Worm (Caenorhabditis elegans) whole organism, L2 larva: ENCODE data around the gene lite-1.

Experiments used
- C34F6.9 ChIP-seq: fragments of 150-350 bp; optimal IDR thresholded peaks from 2 replicates; lab custom pipeline; 2014; ENCODE audit warnings: missing biosample characterization, missing genetic modification characterization
- F13H6.1 ChIP-seq: sonication (generic microtip); optimal IDR thresholded peaks from 2 replicates; lab custom pipeline; 2016; ENCODE audit warnings: missing genetic modification characterization, missing compliant biosample characterization
- R02D3.7 ChIP-seq: fragments of 150-350 bp; optimal IDR thresholded peaks from 2 replicates; lab custom pipeline; 2014; ENCODE audit warnings: missing biosample characterization, missing genetic modification characterization
- Y55F3AM.14 ChIP-seq: fragments of 200-800 bp; sonication (Bioruptor generic); optimal IDR thresholded peaks from 2 replicates; lab custom pipeline; 2018; ENCODE audit warnings: mild to moderate bottlenecking, missing genetic modification characterization, missing compliant biosample characterization
- ZK546.5 ChIP-seq: sonication (generic microtip); optimal IDR thresholded peaks from 2 replicates; lab custom pipeline; 2017; ENCODE audit warnings: missing biosample characterization, missing genetic modification characterization
- aly-2 ChIP-seq: fragments of 150-350 bp; optimal IDR thresholded peaks from 2 replicates; lab custom pipeline; 2014; ENCODE audit warnings: missing biosample characterization, missing genetic modification characterization
- blmp-1 ChIP-seq: sonication (generic microtip); optimal IDR thresholded peaks from 2 replicates; lab custom pipeline; 2017; ENCODE audit warnings: missing genetic modification characterization, mild to moderate bottlenecking, missing compliant biosample characterization, antibody characterized with exemption, moderate library complexity; ENCODE audit not compliant: insufficient read depth
- ceh-16 ChIP-seq: fragments of 150-350 bp; optimal IDR thresholded peaks from 2 replicates; lab custom pipeline; 2014; ENCODE audit warnings: missing biosample characterization, missing genetic modification characterization
- ceh-82 ChIP-seq: fragments of 150-350 bp; optimal IDR thresholded peaks from 2 replicates; lab custom pipeline; 2014; ENCODE audit warnings: missing biosample characterization, missing genetic modification characterization
- crh-2 ChIP-seq: sonication (generic microtip); optimal IDR thresholded peaks from 2 replicates; lab custom pipeline; 2017; ENCODE audit warnings: missing biosample characterization, missing genetic modification characterization
- egl-27 ChIP-seq: sonication (generic microtip); optimal IDR thresholded peaks from 3 replicates; lab custom pipeline; 2017; ENCODE audit warnings: missing biosample characterization, missing genetic modification reagents, missing genetic modification characterization
- elt-1 ChIP-seq: fragments of 150-350 bp; optimal IDR thresholded peaks from 2 replicates; lab custom pipeline; 2014; ENCODE audit warnings: missing biosample characterization, missing genetic modification characterization
- fos-1 ChIP-seq: fragments of 150-350 bp; optimal IDR thresholded peaks from 2 replicates; lab custom pipeline; 2014; ENCODE audit warnings: missing biosample characterization, missing genetic modification characterization
- lin-11 ChIP-seq: fragments of 150-350 bp; sonication (generic microtip); optimal IDR thresholded peaks from 2 replicates; lab custom pipeline; 2014; ENCODE audit warnings: missing biosample characterization, missing genetic modification characterization, inconsistent platforms, mixed read lengths
- lin-13 ChIP-seq: fragments of 150-350 bp; optimal IDR thresholded peaks from 2 replicates; lab custom pipeline; 2014; ENCODE audit warnings: missing biosample characterization, missing genetic modification reagents, missing genetic modification characterization
- lin-39 ChIP-seq: fragments of 150-350 bp; optimal IDR thresholded peaks from 2 replicates; lab custom pipeline; 2014; ENCODE audit warnings: missing biosample characterization, missing genetic modification reagents, missing genetic modification characterization
- lsy-2 ChIP-seq, 2 experiments: fragments of 150-350 bp in 1 of 2; sonication (generic microtip) in 1 of 2; optimal IDR thresholded peaks; 2 replicates each; lab custom pipeline; 2014 to 2017; ENCODE audit warnings: missing biosample characterization in 2 of 2, missing genetic modification characterization in 2 of 2
- mdl-1 ChIP-seq, 2 experiments: fragments of 150-350 bp in 1 of 2; sonication (generic microtip) in 1 of 2; optimal IDR thresholded peaks; 2 replicates each; lab custom pipeline; 2017; ENCODE audit warnings: missing biosample characterization in 2 of 2, missing genetic modification characterization in 2 of 2
- nhr-10 ChIP-seq: sonication (generic microtip); optimal IDR thresholded peaks from 2 replicates; lab custom pipeline; 2017; ENCODE audit warnings: missing biosample characterization, missing genetic modification characterization
- nhr-12 ChIP-seq: fragments of 150-350 bp; optimal IDR thresholded peaks from 2 replicates; lab custom pipeline; 2014; ENCODE audit warnings: missing biosample characterization, missing genetic modification characterization
- nhr-129 ChIP-seq: fragments of 150-350 bp; optimal IDR thresholded peaks from 2 replicates; lab custom pipeline; 2014; ENCODE audit warnings: missing biosample characterization, missing genetic modification characterization
- nhr-21 ChIP-seq: fragments of 150-350 bp; optimal IDR thresholded peaks from 2 replicates; lab custom pipeline; 2014; ENCODE audit warnings: missing biosample characterization, missing genetic modification characterization
- nhr-23 ChIP-seq: fragments of 150-350 bp; optimal IDR thresholded peaks from 2 replicates; lab custom pipeline; 2014; ENCODE audit warnings: missing biosample characterization, missing genetic modification reagents, missing genetic modification characterization
- nhr-25 ChIP-seq: fragments of 150-350 bp; sonication (generic microtip); optimal IDR thresholded peaks from 3 replicates; lab custom pipeline; 2014; ENCODE audit warnings: missing biosample characterization, missing genetic modification characterization
- nhr-6 ChIP-seq: fragments of 150-350 bp; optimal IDR thresholded peaks from 2 replicates; lab custom pipeline; 2014; ENCODE audit warnings: missing biosample characterization, missing genetic modification characterization
- sem-4 ChIP-seq: fragments of 150-350 bp; optimal IDR thresholded peaks from 2 replicates; lab custom pipeline; 2014; ENCODE audit warnings: missing biosample characterization, missing genetic modification reagents, missing genetic modification characterization
- sma-3 ChIP-seq: sonication (generic microtip); optimal IDR thresholded peaks from 2 replicates; lab custom pipeline; 2016; ENCODE audit warnings: missing genetic modification reagents, missing genetic modification characterization, missing compliant biosample characterization
- sma-9 ChIP-seq, 2 experiments: fragments of 150-350 bp in 1 of 2; sonication (generic microtip) in 1 of 2; optimal IDR thresholded peaks; 2 replicates each; lab custom pipeline; 2014 to 2016; ENCODE audit warnings: missing genetic modification characterization in 2 of 2, mild to moderate bottlenecking in 1 of 2, missing biosample characterization in 1 of 2, missing compliant biosample characterization in 1 of 2, missing genetic modification reagents in 1 of 2, moderate library complexity in 1 of 2
- snpc-4 ChIP-seq: fragments of 150-350 bp; optimal IDR thresholded peaks from 2 replicates; lab custom pipeline; 2014; ENCODE audit warnings: missing biosample characterization, missing genetic modification characterization
- unc-39 ChIP-seq: fragments of 150-350 bp; optimal IDR thresholded peaks from 2 replicates; lab custom pipeline; 2014; ENCODE audit warnings: missing biosample characterization, missing genetic modification characterization
- unc-62 ChIP-seq: fragments of 150-350 bp; optimal IDR thresholded peaks from 2 replicates; lab custom pipeline; 2014; ENCODE audit warnings: missing biosample characterization, missing genetic modification reagents, missing genetic modification characterization
- zag-1 ChIP-seq: fragments of 150-350 bp; optimal IDR thresholded peaks from 2 replicates; lab custom pipeline; 2014; ENCODE audit warnings: missing biosample characterization, missing genetic modification characterization

The lite-1 gene

DNA sequence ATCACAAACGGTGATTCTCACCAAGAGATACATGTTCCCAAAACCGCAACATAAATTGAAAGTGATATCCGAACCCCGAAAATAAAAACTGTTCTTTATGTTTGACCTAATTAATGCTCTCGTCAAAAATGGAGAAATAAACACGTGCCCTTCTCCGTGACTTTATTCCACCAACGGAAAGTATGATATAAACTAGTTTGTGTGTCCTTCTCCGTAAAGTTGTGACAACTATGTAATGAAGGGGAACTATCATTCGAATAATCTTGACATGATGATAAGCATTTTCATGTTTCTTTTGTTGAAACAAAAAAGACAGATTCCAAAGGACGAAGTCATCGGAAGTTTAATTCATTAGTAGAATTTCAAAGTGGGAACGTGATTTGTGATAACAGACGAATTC, 29.0 kb downstream of the lite-1 start:
- TF ChIP-seq blmp-1: peak; percentile 57
- peak; percentile 1 for TF ChIP-seq crh-2 (tag; lab: Kevin White, UChicago)
- peak; percentile 32 for TF ChIP-seq fos-1 (tag; lab: Kevin White, UChicago)
- TF ChIP-seq lsy-2 (tag; optimal IDR thresholded peaks at IDR 0.05; lab: Kevin White, UChicago): peak in 1 of 2 experiments; percentile 57
- peak; percentile 80 for TF ChIP-seq nhr-21 (tag; lab: Kevin White, UChicago)
- TF ChIP-seq nhr-129: peak; percentile 56
- TF ChIP-seq nhr-6 (tag; lab: Kevin White, UChicago): peak; percentile 0
- TF ChIP-seq aly-2 (tag; lab: Kevin White, UChicago): no peak
- no peak for TF ChIP-seq unc-62 (GFP tag; lab: Kevin White, UChicago)
- TF ChIP-seq sma-9 (GFP tag; optimal IDR thresholded peaks at IDR 0.05; lab: Kevin White, UChicago): peak; percentile 66
- TF ChIP-seq sma-9 (tag; optimal IDR thresholded peaks at IDR 0.05; lab: Kevin White, UChicago): no peak
- TF ChIP-seq sma-3 (GFP tag; lab: Kevin White, UChicago): peak; percentile 79
- no peak for TF ChIP-seq lin-11 (tag; lab: Kevin White, UChicago)
- TF ChIP-seq lin-39 (tag; lab: Kevin White, UChicago): no peak
- peak; percentile 56 for TF ChIP-seq nhr-25 (tag; lab: Kevin White, UChicago)
- TF ChIP-seq egl-27 (tag; lab: Kevin White, UChicago): peak; percentile 18
- peak in 1 of 2 experiments; percentile 30 for TF ChIP-seq mdl-1 (tag; optimal IDR thresholded peaks at IDR 0.05; lab: Kevin White, UChicago)

ce11 chrX:6196627-6197026, 33.9 kb downstream of the lite-1 start, which contains the start of gene daf-9:
Gene daf-9, plus strand, starts transcription at chrX:6196927.
- TF ChIP-seq sma-9 (GFP tag; optimal IDR thresholded peaks at IDR 0.05; lab: Kevin White, UChicago) (no peak), sma-9 (tag; optimal IDR thresholded peaks at IDR 0.05; lab: Kevin White, UChicago) (no peak), sem-4 (tag; lab: Kevin White, UChicago) (no peak), lin-13 (GFP tag; lab: Kevin White, UChicago) (no peak), zag-1 (no peak), unc-62 (GFP tag; lab: Kevin White, UChicago) (no peak)
- TF ChIP-seq, all 48 proteins: peak for 0

ce11 chrX:6194191-6194724, 36.3 kb downstream of the lite-1 start, which contains the start of gene ceh-54:
Gene ceh-54, minus strand, starts transcription at chrX:6194241.
- TF ChIP-seq sma-9 (GFP tag; optimal IDR thresholded peaks at IDR 0.05; lab: Kevin White, UChicago): peak; percentile 3
- TF ChIP-seq sma-9 (tag; optimal IDR thresholded peaks at IDR 0.05; lab: Kevin White, UChicago): no peak
- TF ChIP-seq snpc-4 (tag; lab: Kevin White, UChicago): no peak

ce11 chrX:6189955-6190354, 40.6 kb downstream of the lite-1 start, which contains the start of gene T13C5.9:
Gene T13C5.9, plus strand, starts transcription at chrX:6190255.
- TF ChIP-seq R02D3.7 (tag; lab: Kevin White, UChicago) (no peak), sma-9 (GFP tag; optimal IDR thresholded peaks at IDR 0.05; lab: Kevin White, UChicago) (no peak), sma-9 (tag; optimal IDR thresholded peaks at IDR 0.05; lab: Kevin White, UChicago) (no peak), sem-4 (tag; lab: Kevin White, UChicago) (no peak), unc-39 (tag; lab: Kevin White, UChicago) (no peak), fos-1 (tag; lab: Kevin White, UChicago) (no peak), ceh-82 (tag; lab: Kevin White, UChicago) (no peak), nhr-10 (tag; lab: Kevin White, UChicago) (no peak), unc-62 (GFP tag; lab: Kevin White, UChicago) (no peak), lsy-2 (tag; optimal IDR thresholded peaks at IDR 0.05; lab: Kevin White, UChicago) (no peak), Y55F3AM.14 (GFP tag; lab: Kevin White, UChicago) (no peak), F13H6.1 (no peak), nhr-6 (tag; lab: Kevin White, UChicago) (no peak), snpc-4 (tag; lab: Kevin White, UChicago) (no peak)

DNA sequence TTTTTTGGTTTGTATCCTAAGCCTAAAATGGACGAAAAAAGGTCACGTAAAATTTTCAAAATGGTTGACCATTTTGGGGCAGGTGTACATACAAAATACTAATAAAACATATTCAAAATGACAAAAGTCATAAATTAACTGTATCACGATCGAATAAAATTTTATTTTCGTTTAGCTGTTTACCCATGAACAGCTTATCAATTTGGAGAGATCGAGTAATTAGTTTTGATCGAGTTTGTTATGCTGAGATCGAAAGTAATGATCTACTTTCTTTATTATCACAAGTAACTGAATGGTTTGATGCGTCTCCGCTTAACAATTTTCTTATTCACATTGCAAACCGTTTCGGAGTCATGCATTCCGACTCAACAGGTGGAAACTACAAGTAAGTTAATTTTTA, 42.7 kb downstream of the lite-1 start, which contains the start of gene T13C5.10:
TSS of gene T13C5.10 (plus strand) at position 301 of the 400 bp plus-strand sequence.
- TF ChIP-seq nhr-23 (tag; lab: Kevin White, UChicago) (no peak), egl-27 (tag; lab: Kevin White, UChicago) (no peak), fos-1 (tag; lab: Kevin White, UChicago) (no peak), snpc-4 (tag; lab: Kevin White, UChicago) (no peak), C34F6.9 (tag; lab: Kevin White, UChicago) (no peak), sma-9 (GFP tag; optimal IDR thresholded peaks at IDR 0.05; lab: Kevin White, UChicago) (no peak), sma-9 (tag; optimal IDR thresholded peaks at IDR 0.05; lab: Kevin White, UChicago) (no peak), elt-1 (tag; lab: Kevin White, UChicago) (no peak), nhr-6 (tag; lab: Kevin White, UChicago) (no peak), nhr-12 (no peak), sma-3 (GFP tag; lab: Kevin White, UChicago) (no peak), ceh-16 (tag; lab: Kevin White, UChicago) (no peak), sem-4 (tag; lab: Kevin White, UChicago) (no peak), ZK546.5 (no peak), lin-39 (tag; lab: Kevin White, UChicago) (no peak), nhr-25 (tag; lab: Kevin White, UChicago) (no peak), aly-2 (tag; lab: Kevin White, UChicago) (no peak)
